Worm (Caenorhabditis elegans) whole organism, young adult: Measurements from ENCODE around the gene F38A6.4.

Source experiments
- B0336.3 ChIP-seq: fragments of 200-800 bp; sonication (Bioruptor generic); IDR thresholded peaks from 2 replicates; pipeline ENCODE4 v1.3.6; 2022; ENCODE audit warnings: missing genetic modification characterization, missing compliant biosample characterization
- C17E4.6 ChIP-seq: fragments of 200-800 bp; sonication (Bioruptor generic); IDR thresholded peaks from 2 replicates; pipeline ENCODE4 v1.3.6; 2022; ENCODE audit warnings: missing genetic modification reagents, missing genetic modification characterization, missing compliant biosample characterization
- F22D6.2 ChIP-seq: sonication (generic microtip); optimal IDR thresholded peaks from 2 replicates; lab custom pipeline; 2016; ENCODE audit warnings: mild to moderate bottlenecking, missing genetic modification characterization, missing compliant biosample characterization
- F39B2.1 ChIP-seq: fragments of 200-800 bp; sonication (Bioruptor generic); IDR thresholded peaks from 2 replicates; pipeline ENCODE4 v1.3.6; 2022; ENCODE audit warnings: missing genetic modification reagents, missing genetic modification characterization, missing compliant biosample characterization
- F55B11.4 ChIP-seq: sonication (generic microtip); optimal IDR thresholded peaks from 2 replicates; lab custom pipeline; 2016; ENCODE audit warnings: missing compliant biosample characterization, missing genetic modification characterization, borderline replicate concordance; ENCODE audit not compliant: insufficient read depth
- F57C9.4 ChIP-seq: sonication (generic microtip); optimal IDR thresholded peaks from 2 replicates; lab custom pipeline; 2017; ENCODE audit warnings: mild to moderate bottlenecking, missing genetic modification characterization, missing compliant biosample characterization
- Y56A3A.18 ChIP-seq: fragments of 200-800 bp; sonication (Bioruptor generic); IDR thresholded peaks from 2 replicates; pipeline ENCODE4 v1.3.6; 2022; ENCODE audit warnings: missing genetic modification reagents, missing genetic modification characterization, missing compliant biosample characterization
- Y67H2A.10 ChIP-seq: fragments of 200-800 bp; sonication (Bioruptor generic); conservative IDR thresholded peaks from 2 replicates; pipeline ENCODE4 v1.3.6; 2022; ENCODE audit warnings: missing genetic modification reagents, missing genetic modification characterization, missing compliant biosample characterization
- Y79H2A.3 ChIP-seq: fragments of 200-800 bp; sonication (Bioruptor generic); conservative IDR thresholded peaks from 2 replicates; pipeline ENCODE4 v1.3.6; 2022; ENCODE audit warnings: missing genetic modification reagents, missing genetic modification characterization, missing compliant biosample characterization
- ama-1 ChIP-seq, 3 experiments: fragments of 150-350 bp in 1 of 3; sonication (generic microtip) in 2 of 3; optimal IDR thresholded peaks; 2 replicates each; lab custom pipeline; 2014 to 2018; ENCODE audit warnings: missing biosample characterization in 2 of 3, missing genetic modification characterization in 2 of 3, missing genetic modification reagents in 2 of 3
- aptf-2 ChIP-seq: fragments of 200-800 bp; sonication (Bioruptor generic); conservative IDR thresholded peaks from 2 replicates; pipeline ENCODE4 v1.3.6; 2022; ENCODE audit warnings: missing genetic modification reagents, missing genetic modification characterization, missing compliant biosample characterization
- aptf-3 ChIP-seq: fragments of 200-800 bp; sonication (Bioruptor generic); IDR thresholded peaks from 2 replicates; pipeline ENCODE4 v1.3.6; 2022; ENCODE audit warnings: missing genetic modification characterization, missing compliant biosample characterization
- atf-7 ChIP-seq: sonication (generic microtip); optimal IDR thresholded peaks from 2 replicates; lab custom pipeline; 2017; ENCODE audit warnings: mild to moderate bottlenecking, missing genetic modification characterization, missing compliant biosample characterization
- bed-1 ChIP-seq: fragments of 200-800 bp; sonication (Bioruptor generic); IDR thresholded peaks from 2 replicates; pipeline ENCODE4 v1.3.6; 2022; ENCODE audit warnings: missing genetic modification reagents, missing genetic modification characterization, missing compliant biosample characterization
- cebp-1 ChIP-seq, 2 experiments: fragments of 200-800 bp in 1 of 2; sonication (Bioruptor generic) in 1 of 2; sonication (generic microtip) in 1 of 2; IDR thresholded peaks in 1 of 2; optimal IDR thresholded peaks in 1 of 2; 2 replicates each; pipeline versions ENCODE4 v1.3.6 to Lab custom; 2017 to 2022; ENCODE audit warnings: missing compliant biosample characterization in 2 of 2, missing genetic modification characterization in 2 of 2, mild to moderate bottlenecking in 1 of 2, missing genetic modification reagents in 1 of 2, moderate library complexity in 1 of 2
- ceh-100 ChIP-seq: fragments of 200-800 bp; sonication (Bioruptor generic); IDR thresholded peaks from 2 replicates; pipeline ENCODE4 v1.3.6; 2022; ENCODE audit warnings: missing genetic modification reagents, missing genetic modification characterization, missing compliant biosample characterization
- ceh-58 ChIP-seq: fragments of 200-800 bp; sonication (Bioruptor generic); IDR thresholded peaks from 2 replicates; pipeline ENCODE4 v1.3.6; 2022; ENCODE audit warnings: missing genetic modification characterization, missing compliant biosample characterization
- ceh-79 ChIP-seq: sonication (generic microtip); optimal IDR thresholded peaks from 2 replicates; lab custom pipeline; 2017; ENCODE audit warnings: mild to moderate bottlenecking, missing genetic modification characterization, missing compliant biosample characterization
- die-1 ChIP-seq: sonication (generic microtip); optimal IDR thresholded peaks from 2 replicates; lab custom pipeline; 2016; ENCODE audit warnings: missing genotype, mild to moderate bottlenecking, missing genetic modification characterization, missing compliant biosample characterization
- dox-1 ChIP-seq: fragments of 200-800 bp; sonication (Bioruptor generic); IDR thresholded peaks from 2 replicates; pipeline ENCODE4 v1.3.6; 2022; ENCODE audit warnings: missing genetic modification reagents, missing genetic modification characterization, missing compliant biosample characterization
- dpl-1 ChIP-seq: fragments of 150-350 bp; optimal IDR thresholded peaks from 2 replicates; lab custom pipeline; 2014; ENCODE audit warnings: missing biosample characterization, missing genetic modification reagents, missing genetic modification characterization
- hlh-12 ChIP-seq: sonication (generic microtip); optimal IDR thresholded peaks from 2 replicates; lab custom pipeline; 2016; ENCODE audit warnings: missing genetic modification characterization, missing compliant biosample characterization
- hlh-26 ChIP-seq: fragments of 200-800 bp; sonication (Bioruptor generic); conservative IDR thresholded peaks from 2 replicates; pipeline ENCODE4 v1.3.6; 2022; ENCODE audit warnings: missing genetic modification reagents, missing genetic modification characterization, missing compliant biosample characterization
- hmg-1.2 ChIP-seq: fragments of 200-800 bp; sonication (Bioruptor generic); IDR thresholded peaks from 2 replicates; pipeline ENCODE4 v1.3.6; 2022; ENCODE audit warnings: missing genetic modification reagents, missing genetic modification characterization, missing compliant biosample characterization
- let-526 ChIP-seq: fragments of 200-800 bp; sonication (Bioruptor generic); IDR thresholded peaks from 2 replicates; pipeline ENCODE4 v1.3.6; 2022; ENCODE audit warnings: missing genetic modification reagents, missing genetic modification characterization, missing compliant biosample characterization
- let-607 ChIP-seq, 2 experiments: fragments of 200-800 bp in 1 of 2; sonication (Bioruptor generic) in 1 of 2; sonication (generic microtip) in 1 of 2; optimal IDR thresholded peaks; 2 replicates each; lab custom pipeline; 2016 to 2018; ENCODE audit warnings: mild to moderate bottlenecking in 2 of 2, missing compliant biosample characterization in 2 of 2, missing genetic modification characterization in 2 of 2, moderate library complexity in 2 of 2, missing genotype in 1 of 2
- lin-40 ChIP-seq: sonication (generic microtip); optimal IDR thresholded peaks from 2 replicates; lab custom pipeline; 2016; ENCODE audit warnings: missing genetic modification characterization, mild to moderate bottlenecking, missing compliant biosample characterization, missing genotype, missing genetic modification reagents
- lsl-1 ChIP-seq: fragments of 200-800 bp; sonication (Bioruptor generic); optimal IDR thresholded peaks from 2 replicates; lab custom pipeline; 2018; ENCODE audit warnings: mild to moderate bottlenecking, missing genetic modification characterization, moderate library complexity, missing compliant biosample characterization
- lsy-27 ChIP-seq: sonication (generic microtip); optimal IDR thresholded peaks from 2 replicates; lab custom pipeline; 2017; ENCODE audit warnings: missing genetic modification characterization, mild to moderate bottlenecking, missing compliant biosample characterization, antibody characterized with exemption, missing genotype, borderline replicate concordance; ENCODE audit not compliant: insufficient read depth
- madf-6 ChIP-seq: fragments of 200-800 bp; sonication (Bioruptor generic); IDR thresholded peaks from 2 replicates; pipeline ENCODE4 v1.3.6; 2022; ENCODE audit warnings: missing genetic modification reagents, missing genetic modification characterization, missing compliant biosample characterization
- mel-28 ChIP-seq: sonication (generic microtip); optimal IDR thresholded peaks from 2 replicates; lab custom pipeline; 2016; ENCODE audit warnings: borderline replicate concordance, mild to moderate bottlenecking, missing genetic modification characterization, missing compliant biosample characterization
- mxl-1 ChIP-seq: sonication (generic microtip); optimal IDR thresholded peaks from 2 replicates; lab custom pipeline; 2016; ENCODE audit warnings: missing genetic modification characterization, missing compliant biosample characterization
- nfya-1 ChIP-seq: sonication (generic microtip); optimal IDR thresholded peaks from 2 replicates; lab custom pipeline; 2017; ENCODE audit warnings: antibody characterized with exemption, missing compliant biosample characterization, missing genetic modification characterization, borderline replicate concordance; ENCODE audit not compliant: insufficient read depth
- nhr-179 ChIP-seq: sonication (generic microtip); optimal IDR thresholded peaks from 2 replicates; lab custom pipeline; 2016; ENCODE audit warnings: mild to moderate bottlenecking, missing genetic modification characterization, missing compliant biosample characterization
- nhr-27 ChIP-seq: fragments of 200-800 bp; sonication (Bioruptor generic); optimal IDR thresholded peaks from 2 replicates; lab custom pipeline; 2018; ENCODE audit warnings: mild to moderate bottlenecking, missing genetic modification characterization, moderate library complexity, missing compliant biosample characterization
- nhr-80 ChIP-seq: sonication (generic microtip); optimal IDR thresholded peaks from 2 replicates; lab custom pipeline; 2016; ENCODE audit warnings: missing genetic modification characterization, missing compliant biosample characterization
- pbrm-1 ChIP-seq: fragments of 200-800 bp; sonication (Bioruptor generic); IDR thresholded peaks from 2 replicates; pipeline ENCODE4 v1.3.6; 2022; ENCODE audit warnings: missing genetic modification reagents, missing genetic modification characterization, missing compliant biosample characterization
- sdz-38 ChIP-seq: sonication (generic microtip); optimal IDR thresholded peaks from 2 replicates; lab custom pipeline; 2016; ENCODE audit warnings: missing genotype, missing genetic modification characterization, missing compliant biosample characterization
- snpc-3.4 ChIP-seq: sonication (generic microtip); optimal IDR thresholded peaks from 2 replicates; lab custom pipeline; 2017; ENCODE audit warnings: missing genetic modification characterization, mild to moderate bottlenecking, missing compliant biosample characterization, antibody characterized with exemption, moderate library complexity, missing genotype, missing genetic modification reagents
- somi-1 ChIP-seq: fragments of 200-800 bp; sonication (Bioruptor generic); optimal IDR thresholded peaks from 2 replicates; lab custom pipeline; 2018; ENCODE audit warnings: mild to moderate bottlenecking, missing genetic modification characterization, missing compliant biosample characterization
- tbp1 ChIP-seq: fragments of 200-800 bp; sonication (Bioruptor generic); optimal IDR thresholded peaks from 2 replicates; lab custom pipeline; 2018; ENCODE audit warnings: mild to moderate bottlenecking, missing genetic modification characterization, missing compliant biosample characterization
- unc-130 ChIP-seq: sonication (generic microtip); optimal IDR thresholded peaks from 2 replicates; lab custom pipeline; 2016; ENCODE audit warnings: missing genetic modification reagents, missing genetic modification characterization, missing compliant biosample characterization
- unc-62 ChIP-seq: fragments of 150-350 bp; optimal IDR thresholded peaks from 2 replicates; lab custom pipeline; 2014; ENCODE audit warnings: missing biosample characterization, missing genetic modification reagents, missing genetic modification characterization
- zim-3 ChIP-seq: sonication (generic microtip); optimal IDR thresholded peaks from 2 replicates; lab custom pipeline; 2017; ENCODE audit warnings: mild to moderate bottlenecking, missing genetic modification characterization, moderate library complexity, missing compliant biosample characterization
- ztf-25 ChIP-seq: fragments of 200-800 bp; sonication (Bioruptor generic); IDR thresholded peaks from 2 replicates; pipeline ENCODE4 v1.3.6; 2022; ENCODE audit warnings: missing genetic modification reagents, missing genetic modification characterization, missing compliant biosample characterization

Gene F38A6.4

ce11 chrV:20785848-20786225 lies 10.7 kb upstream of the F38A6.4 start:
- no peak for TF ChIP-seq nfya-1
- TF ChIP-seq ama-1 (optimal IDR thresholded peaks at IDR 0.05; lab: Kevin White, UChicago) = no peak
- TF ChIP-seq ama-1 (GFP tag; optimal IDR thresholded peaks at IDR 0.05; lab: Kevin White, UChicago) = no peak
- TF ChIP-seq dpl-1 (GFP tag; lab: Kevin White, UChicago) = no peak
- TF ChIP-seq Y79H2A.3 = no peak
- TF ChIP-seq let-526 = no peak
- no peak for TF ChIP-seq lsl-1
- TF ChIP-seq F57C9.4 (tag; lab: Kevin White, UChicago) = no peak
- TF ChIP-seq F39B2.1 (GFP tag; lab: Robert Waterston, UW) = no peak
- no peak for TF ChIP-seq C17E4.6
- no peak for TF ChIP-seq ceh-58 (GFP tag; lab: Robert Waterston, UW)
- no peak for TF ChIP-seq F55B11.4
- TF ChIP-seq atf-7 (tag; lab: Kevin White, UChicago) = no peak

ce11 chrV:20785050-20785847 lies 10.1 kb upstream of the F38A6.4 start:
- no peak for TF ChIP-seq sdz-38 (tag; lab: Kevin White, UChicago)
- TF ChIP-seq somi-1 (GFP tag; lab: Kevin White, UChicago) = no peak
- no peak for TF ChIP-seq Y56A3A.18 (GFP tag; lab: Robert Waterston, UW)
- no peak for TF ChIP-seq zim-3
- TF ChIP-seq dox-1 (GFP tag; lab: Robert Waterston, UW) = no peak
- TF ChIP-seq hlh-12 = no peak
- TF ChIP-seq aptf-3 (GFP tag; lab: Robert Waterston, UW) = no peak
- 0 out of 2 replicates have a peak, but pooled peaks have one; percentile 33 for TF ChIP-seq B0336.3 (GFP tag; lab: Robert Waterston, UW)
- no peak for TF ChIP-seq ztf-25 (GFP tag; lab: Robert Waterston, UW)
- no peak for TF ChIP-seq F22D6.2 (tag; lab: Kevin White, UChicago)
- TF ChIP-seq ceh-100 (GFP tag; lab: Robert Waterston, UW) = no peak
- no peak for TF ChIP-seq Y67H2A.10 (GFP tag; lab: Robert Waterston, UW)
- TF ChIP-seq hmg-1.2 (GFP tag; lab: Robert Waterston, UW) = 0 out of 2 replicates have a peak, but pooled peaks have one; percentile 17
- TF ChIP-seq mxl-1 (tag; lab: Kevin White, UChicago) = no peak
- TF ChIP-seq ceh-79 = no peak
- peak; percentile 42 for TF ChIP-seq pbrm-1 (GFP tag; lab: Robert Waterston, UW)
- TF ChIP-seq dpl-1 (GFP tag; lab: Kevin White, UChicago) = no peak
- no peak for TF ChIP-seq F57C9.4 (tag; lab: Kevin White, UChicago)
- no peak for TF ChIP-seq nfya-1
- peak; percentile 29 for TF ChIP-seq atf-7 (tag; lab: Kevin White, UChicago)
- peak; percentile 0 for TF ChIP-seq lin-40 (tag; lab: Kevin White, UChicago)
- no peak for TF ChIP-seq nhr-179 (tag; lab: Kevin White, UChicago)
- no peak for TF ChIP-seq nhr-27 (tag; lab: Kevin White, UChicago)
- no peak for TF ChIP-seq hlh-26 (GFP tag; lab: Robert Waterston, UW)
- no peak for TF ChIP-seq unc-130 (GFP tag; lab: Kevin White, UChicago)
- no peak for TF ChIP-seq lsy-27
- TF ChIP-seq cebp-1 (GFP tag; IDR thresholded peaks at IDR 0.05; lab: Robert Waterston, UW) = no peak
- no peak for TF ChIP-seq cebp-1 (tag; optimal IDR thresholded peaks at IDR 0.05; lab: Kevin White, UChicago)
- TF ChIP-seq nhr-80 (tag; lab: Kevin White, UChicago) = no peak
- TF ChIP-seq die-1 (tag; lab: Kevin White, UChicago) = no peak
- TF ChIP-seq madf-6 = no peak
- TF ChIP-seq unc-62 (GFP tag; lab: Kevin White, UChicago) = no peak
- TF ChIP-seq tbp1 (GFP tag; lab: Kevin White, UChicago) = no peak
- TF ChIP-seq snpc-3.4 (tag; lab: Kevin White, UChicago) = peak; percentile 11
- TF ChIP-seq let-607 (tag; optimal IDR thresholded peaks at IDR 0.05; lab: Kevin White, UChicago) = no peak
- no peak for TF ChIP-seq aptf-2 (GFP tag; lab: Robert Waterston, UW)
- no peak for TF ChIP-seq bed-1
- TF ChIP-seq mel-28 (tag; lab: Kevin White, UChicago) = no peak
